Worm (Caenorhabditis elegans) whole organism, L2 larva: ENCODE data around the gene mdt-11.

Experiments
- ama-1 ChIP-seq: fragments of 150-350 bp; optimal IDR thresholded peaks from 2 replicates; lab custom pipeline; 2018; ENCODE audit warnings: inconsistent platforms
- ceh-82 ChIP-seq: fragments of 150-350 bp; optimal IDR thresholded peaks from 2 replicates; lab custom pipeline; 2014; ENCODE audit warnings: missing biosample characterization, missing genetic modification characterization
- egl-27 ChIP-seq: sonication (generic microtip); optimal IDR thresholded peaks from 3 replicates; lab custom pipeline; 2017; ENCODE audit warnings: missing biosample characterization, missing genetic modification reagents, missing genetic modification characterization
- elt-3 ChIP-seq: sonication (generic microtip); optimal IDR thresholded peaks from 2 replicates; lab custom pipeline; 2017; ENCODE audit warnings: missing biosample characterization, missing genetic modification characterization
- fos-1 ChIP-seq: fragments of 150-350 bp; optimal IDR thresholded peaks from 2 replicates; lab custom pipeline; 2014; ENCODE audit warnings: missing biosample characterization, missing genetic modification characterization
- mbf-1 ChIP-seq: sonication (generic microtip); optimal IDR thresholded peaks from 2 replicates; lab custom pipeline; 2017; ENCODE audit warnings: missing biosample characterization, missing genetic modification characterization
- nhr-237 ChIP-seq: fragments of 150-350 bp; optimal IDR thresholded peaks from 2 replicates; lab custom pipeline; 2014; ENCODE audit warnings: missing biosample characterization, missing genetic modification characterization
- skn-1 ChIP-seq: sonication (generic microtip); optimal IDR thresholded peaks from 2 replicates; lab custom pipeline; 2017; ENCODE audit warnings: missing biosample characterization, missing genetic modification characterization
- sma-3 ChIP-seq: sonication (generic microtip); optimal IDR thresholded peaks from 2 replicates; lab custom pipeline; 2016; ENCODE audit warnings: missing genetic modification reagents, missing genetic modification characterization, missing compliant biosample characterization
- unc-39 ChIP-seq: fragments of 150-350 bp; optimal IDR thresholded peaks from 2 replicates; lab custom pipeline; 2014; ENCODE audit warnings: missing biosample characterization, missing genetic modification characterization
- unc-62 ChIP-seq: fragments of 150-350 bp; optimal IDR thresholded peaks from 2 replicates; lab custom pipeline; 2014; ENCODE audit warnings: missing biosample characterization, missing genetic modification reagents, missing genetic modification characterization
- ztf-11 ChIP-seq: sonication (generic microtip); optimal IDR thresholded peaks from 2 replicates; lab custom pipeline; 2017; ENCODE audit warnings: missing biosample characterization, missing genetic modification characterization

ce11 chrIII:5013915-5014346 is 7.1 kb upstream of the mdt-11 start:
- TF ChIP-seq ceh-82 (tag; lab: Kevin White, UChicago) (peak; percentile 70), elt-3 (tag; lab: Kevin White, UChicago) (no peak), ama-1 (lab: Kevin White, UChicago) (no peak), fos-1 (tag; lab: Kevin White, UChicago) (peak; percentile 91), egl-27 (tag; lab: Kevin White, UChicago) (peak; percentile 58), unc-62 (GFP tag; lab: Kevin White, UChicago) (no peak), unc-39 (tag; lab: Kevin White, UChicago) (no peak), ztf-11 (tag; lab: Kevin White, UChicago) (no peak), mbf-1 (tag; lab: Kevin White, UChicago) (no peak), nhr-237 (tag; lab: Kevin White, UChicago) (no peak), skn-1 (tag; lab: Kevin White, UChicago) (no peak), sma-3 (GFP tag; lab: Kevin White, UChicago) (peak; percentile 71)
